Worm (Caenorhabditis elegans) whole organism, young adult: ENCODE measurements around the gene C25A8.5.

Experiments
- Y67H2A.10 ChIP-seq: fragments of 200-800 bp; sonication (Bioruptor generic); conservative IDR thresholded peaks from 2 replicates; pipeline ENCODE4 v1.3.6; 2022; ENCODE audit warnings: missing genetic modification reagents, missing genetic modification characterization, missing compliant biosample characterization
- bed-2 ChIP-seq: fragments of 200-800 bp; sonication (Bioruptor generic); IDR thresholded peaks from 2 replicates; pipeline ENCODE4 v1.3.6; 2022; ENCODE audit warnings: missing genetic modification reagents, missing genetic modification characterization, missing compliant biosample characterization
- ceh-91 ChIP-seq: fragments of 200-800 bp; sonication (Bioruptor generic); IDR thresholded peaks from 2 replicates; pipeline ENCODE4 v1.3.6; 2022; ENCODE audit warnings: missing genetic modification reagents, missing genetic modification characterization, missing compliant biosample characterization
- chd-7 ChIP-seq: sonication (generic microtip); optimal IDR thresholded peaks from 2 replicates; lab custom pipeline; 2016; ENCODE audit warnings: mild to moderate bottlenecking, missing genetic modification characterization, moderate library complexity, missing compliant biosample characterization
- ets-4 ChIP-seq: fragments of 200-800 bp; sonication (Bioruptor generic); optimal IDR thresholded peaks from 2 replicates; lab custom pipeline; 2018; ENCODE audit warnings: mild to moderate bottlenecking, missing genetic modification characterization, missing compliant biosample characterization
- madf-10 ChIP-seq: sonication (generic microtip); optimal IDR thresholded peaks from 2 replicates; lab custom pipeline; 2016; ENCODE audit warnings: mild to moderate bottlenecking, missing genetic modification characterization, missing compliant biosample characterization
- unc-130 ChIP-seq: sonication (generic microtip); optimal IDR thresholded peaks from 2 replicates; lab custom pipeline; 2016; ENCODE audit warnings: missing genetic modification reagents, missing genetic modification characterization, missing compliant biosample characterization

ce11 chrIV:6997918-6998317, 1.4 kb upstream of the C25A8.5 start:
- TF ChIP-seq ceh-91 (GFP tag; lab: Robert Waterston, UW) (no peak), ets-4 (no peak), Y67H2A.10 (GFP tag; lab: Robert Waterston, UW) (no peak), madf-10 (tag; lab: Kevin White, UChicago) (no peak), chd-7 (no peak), bed-2 (GFP tag; lab: Robert Waterston, UW) (no peak), unc-130 (GFP tag; lab: Kevin White, UChicago) (no peak)
